Fruit fly (Drosophila melanogaster) whole organism, embryonic: ENCODE results near the gene CG12123.

Source experiments
- B-H2 ChIP-seq: fragments of 200-800 bp; sonication (Bioruptor generic); optimal IDR thresholded peaks from 2 replicates; lab custom pipeline; 2018; ENCODE audit warnings: missing biosample characterization, mild to moderate bottlenecking, missing genetic modification characterization
- CG10565 ChIP-seq: fragments of 200-800 bp; sonication (Bioruptor generic); optimal IDR thresholded peaks from 3 replicates; lab custom pipeline; 2016; ENCODE audit warnings: missing biosample characterization, mild to moderate bottlenecking, missing genetic modification characterization
- CG17385 ChIP-seq: fragments of 200-800 bp; sonication (Bioruptor generic); optimal IDR thresholded peaks from 3 replicates; lab custom pipeline; 2018; ENCODE audit warnings: missing biosample characterization, mild to moderate bottlenecking, missing genetic modification characterization
- CG6254 ChIP-seq: fragments of 200-800 bp; sonication (Bioruptor generic); optimal IDR thresholded peaks from 3 replicates; lab custom pipeline; 2017; ENCODE audit warnings: mild to moderate bottlenecking, missing biosample characterization, missing genetic modification reagents, missing genetic modification characterization
- Sin3A ChIP-seq: fragments of >200 bp; optimal IDR thresholded peaks from 2 replicates; lab custom pipeline; 2018
- bcd ChIP-seq: fragments of 200-800 bp; sonication (Bioruptor generic); optimal IDR thresholded peaks from 2 replicates; lab custom pipeline; 2017; ENCODE audit warnings: missing biosample characterization, mild to moderate bottlenecking, missing genetic modification characterization
- bowl ChIP-seq: fragments of 200-800 bp; sonication (Bioruptor generic); IDR thresholded peaks from 2 replicates; pipeline ENCODE4 v1.3.6; 2022; ENCODE audit warnings: missing biosample characterization, missing genetic modification characterization
- hth ChIP-seq: fragments of >200 bp; optimal IDR thresholded peaks from 2 replicates; lab custom pipeline; 2017; ENCODE audit warnings: inconsistent platforms
- sqz ChIP-seq: fragments of 200-800 bp; sonication (Bioruptor generic); optimal IDR thresholded peaks from 3 replicates; lab custom pipeline; 2018; ENCODE audit warnings: missing biosample characterization, mild to moderate bottlenecking, missing genetic modification characterization

dm6 chrX:8437285-8438110 lies 4.7 kb downstream of the CG12123 start, which contains the start of gene Miga:
- TF ChIP-seq CG10565 (GFP tag; lab: Kevin White, UChicago) (no peak), bowl (GFP tag; lab: Robert Waterston, UW) (no peak), bcd (no peak), sqz (peak; percentile 19), hth (lab: Kevin White, UChicago) (no peak), CG17385 (GFP tag; lab: Kevin White, UChicago) (no peak), CG6254 (no peak), Sin3A (lab: Kevin White, UChicago) (no peak), B-H2 (GFP tag; lab: Kevin White, UChicago) (no peak)
